Fruit fly (Drosophila melanogaster): ENCODE data around the gene Pdcd4.

- TF ChIP-seq CTCF (optimal IDR thresholded peaks at IDR 0.05) (no peak), CG8478 (optimal IDR thresholded peaks at IDR 0.05) (no peak)
These were observed 1.4 kb downstream of the Pdcd4 start for dm6 chrX:13753775-13754174.

Measured in S2 (cell line).